Worm (Caenorhabditis elegans) whole organism, L4 larva: ENCODE measurements around the gene F52G3.8.

Experiments
- F37D6.2 ChIP-seq: sonication (generic microtip); optimal IDR thresholded peaks from 2 replicates; lab custom pipeline; 2016; ENCODE audit warnings: mild to moderate bottlenecking, missing genetic modification characterization, missing compliant biosample characterization
- R02D3.7 ChIP-seq: fragments of 150-350 bp; sonication (generic microtip); optimal IDR thresholded peaks from 3 replicates; lab custom pipeline; 2014; ENCODE audit warnings: missing biosample characterization, missing genetic modification characterization
- ZK337.2 ChIP-seq: fragments of 200-800 bp; sonication (Bioruptor generic); IDR thresholded peaks from 2 replicates; pipeline ENCODE4 v1.3.6; 2022; ENCODE audit warnings: missing genetic modification reagents, missing genetic modification characterization, missing compliant biosample characterization
- arid-1 ChIP-seq: fragments of 200-800 bp; sonication (Bioruptor generic); conservative IDR thresholded peaks from 2 replicates; pipeline ENCODE4 v1.3.6; 2022; ENCODE audit warnings: missing genetic modification reagents, missing genetic modification characterization, missing compliant biosample characterization
- ctbp-1 ChIP-seq: fragments of 200-800 bp; sonication (Bioruptor generic); IDR thresholded peaks from 2 replicates; pipeline ENCODE4 v1.3.6; 2022; ENCODE audit warnings: missing genetic modification reagents, missing genetic modification characterization, missing compliant biosample characterization
- daf-16 ChIP-seq, 3 experiments: sonication (generic microtip); optimal IDR thresholded peaks; 2 replicates each; lab custom pipeline; 2016 to 2017; ENCODE audit warnings: missing genetic modification characterization in 3 of 3, missing genetic modification reagents in 3 of 3, mild to moderate bottlenecking in 2 of 3, missing compliant biosample characterization in 2 of 3, missing biosample characterization in 1 of 3, moderate library complexity in 1 of 3
- dmd-9 ChIP-seq: fragments of 200-800 bp; sonication (Bioruptor generic); IDR thresholded peaks from 2 replicates; pipeline ENCODE4 v1.3.6; 2022; ENCODE audit warnings: missing genetic modification reagents, missing genetic modification characterization, missing compliant biosample characterization
- dve-1 ChIP-seq: sonication (generic microtip); optimal IDR thresholded peaks from 2 replicates; lab custom pipeline; 2017; ENCODE audit warnings: antibody characterized with exemption, mild to moderate bottlenecking, missing genetic modification characterization, missing compliant biosample characterization; ENCODE audit not compliant: insufficient read depth
- egl-43 ChIP-seq: fragments of 200-800 bp; sonication (Bioruptor generic); IDR thresholded peaks from 2 replicates; pipeline ENCODE4 v1.3.6; 2022; ENCODE audit warnings: missing genetic modification reagents, missing genetic modification characterization, missing compliant biosample characterization
- hif-1 ChIP-seq, 2 experiments: sonication (generic microtip); optimal IDR thresholded peaks; 2 replicates each; lab custom pipeline; 2016 to 2017; ENCODE audit warnings: missing compliant biosample characterization in 2 of 2, missing genetic modification characterization in 2 of 2, missing genetic modification reagents in 2 of 2, missing genotype in 2 of 2, mild to moderate bottlenecking in 1 of 2
- hlh-11 ChIP-seq: fragments of 200-800 bp; sonication (Bioruptor generic); optimal IDR thresholded peaks from 2 replicates; lab custom pipeline; 2018; ENCODE audit warnings: mild to moderate bottlenecking, missing genetic modification characterization, missing compliant biosample characterization
- hlh-30 ChIP-seq: sonication (generic microtip); optimal IDR thresholded peaks from 2 replicates; lab custom pipeline; 2017; ENCODE audit warnings: antibody characterized with exemption, mild to moderate bottlenecking, missing genetic modification characterization, missing compliant biosample characterization; ENCODE audit not compliant: insufficient read depth
- lim-7 ChIP-seq: fragments of 200-800 bp; sonication (Bioruptor generic); IDR thresholded peaks from 2 replicates; pipeline ENCODE4 v1.3.6; 2022; ENCODE audit warnings: missing genetic modification characterization, missing compliant biosample characterization
- lin-1 ChIP-seq: fragments of 200-800 bp; sonication (Bioruptor generic); IDR thresholded peaks from 2 replicates; pipeline ENCODE4 v1.3.6; 2022; ENCODE audit warnings: missing genetic modification reagents, missing genetic modification characterization, missing compliant biosample characterization
- lin-13 ChIP-seq: fragments of 150-350 bp; optimal IDR thresholded peaks from 2 replicates; lab custom pipeline; 2014; ENCODE audit warnings: missing biosample characterization, missing genetic modification reagents, missing genetic modification characterization
- lsy-2 ChIP-seq, 2 experiments: fragments of 150-350 bp in 1 of 2; sonication (generic microtip) in 1 of 2; optimal IDR thresholded peaks; 2 replicates each; lab custom pipeline; 2014 to 2017; ENCODE audit warnings: missing biosample characterization in 2 of 2, missing genetic modification characterization in 2 of 2
- nhr-237 ChIP-seq: sonication (generic microtip); optimal IDR thresholded peaks from 2 replicates; lab custom pipeline; 2017; ENCODE audit warnings: missing biosample characterization, missing genetic modification characterization
- nhr-28 ChIP-seq: fragments of 150-350 bp; optimal IDR thresholded peaks from 2 replicates; lab custom pipeline; 2014; ENCODE audit warnings: missing biosample characterization, missing genetic modification characterization
- nhr-76 ChIP-seq: fragments of 150-350 bp; optimal IDR thresholded peaks from 2 replicates; lab custom pipeline; 2014; ENCODE audit warnings: missing biosample characterization, missing genetic modification characterization
- php-3 ChIP-seq: fragments of 200-800 bp; sonication (Bioruptor generic); IDR thresholded peaks from 2 replicates; pipeline ENCODE4 v1.3.6; 2022; ENCODE audit warnings: missing genetic modification reagents, missing genetic modification characterization, missing compliant biosample characterization
- pqm-1 ChIP-seq: sonication (generic microtip); optimal IDR thresholded peaks from 2 replicates; lab custom pipeline; 2017; ENCODE audit warnings: missing biosample characterization, missing genetic modification characterization
- set-16 ChIP-seq: fragments of 200-800 bp; sonication (Bioruptor generic); IDR thresholded peaks from 2 replicates; pipeline ENCODE4 v1.3.6; 2022; ENCODE audit warnings: missing genetic modification reagents, missing genetic modification characterization, missing compliant biosample characterization
- unc-130 ChIP-seq: sonication (generic microtip); optimal IDR thresholded peaks from 2 replicates; lab custom pipeline; 2016; ENCODE audit warnings: missing genetic modification reagents, missing genetic modification characterization, missing compliant biosample characterization
- unc-62 ChIP-seq, 3 experiments: fragments of 150-350 bp in 1 of 3; sonication (generic microtip); optimal IDR thresholded peaks in 2 of 3; peaks in 1 of 3; 1 replicate in 1 of 3; 2 replicates in 2 of 3; lab custom pipeline; 2014 to 2017; ENCODE audit warnings: missing biosample characterization in 3 of 3, missing genetic modification characterization in 3 of 3, missing genetic modification reagents in 3 of 3, missing genotype in 1 of 3
- vab-7 ChIP-seq: fragments of 200-800 bp; sonication (Bioruptor generic); IDR thresholded peaks from 2 replicates; pipeline ENCODE4 v1.3.6; 2022; ENCODE audit warnings: missing genetic modification reagents, missing genetic modification characterization, missing compliant biosample characterization
- zip-11 ChIP-seq: fragments of 200-800 bp; sonication (Bioruptor generic); IDR thresholded peaks from 2 replicates; pipeline ENCODE4 v1.3.6; 2022; ENCODE audit warnings: missing genetic modification characterization, missing compliant biosample characterization
- ztf-11 ChIP-seq: fragments of 150-350 bp; optimal IDR thresholded peaks from 2 replicates; lab custom pipeline; 2014; ENCODE audit warnings: missing biosample characterization, missing genetic modification characterization
- ztf-7 ChIP-seq: fragments of 150-350 bp; optimal IDR thresholded peaks from 2 replicates; lab custom pipeline; 2014; ENCODE audit warnings: missing biosample characterization, missing genetic modification characterization

F52G3.8 gene

ce11 chrX:16988367-16988766 is 35.6 kb upstream of the F52G3.8 start:
- TF ChIP-seq unc-62 (GFP tag; optimal IDR thresholded peaks at IDR 0.05 in 1 of 2; lab: Kevin White, UChicago) (peak in 1 of 2 experiments; percentile 48), unc-62 (tag; optimal IDR thresholded peaks at IDR 0.05; lab: Kevin White, UChicago) (no peak), dve-1 (tag; lab: Kevin White, UChicago) (no peak), ztf-11 (tag; lab: Kevin White, UChicago) (no peak), unc-130 (GFP tag; lab: Kevin White, UChicago) (no peak), ztf-7 (tag; lab: Kevin White, UChicago) (no peak), nhr-237 (no peak), nhr-76 (tag; lab: Kevin White, UChicago) (no peak), lin-1 (no peak)

DNA sequence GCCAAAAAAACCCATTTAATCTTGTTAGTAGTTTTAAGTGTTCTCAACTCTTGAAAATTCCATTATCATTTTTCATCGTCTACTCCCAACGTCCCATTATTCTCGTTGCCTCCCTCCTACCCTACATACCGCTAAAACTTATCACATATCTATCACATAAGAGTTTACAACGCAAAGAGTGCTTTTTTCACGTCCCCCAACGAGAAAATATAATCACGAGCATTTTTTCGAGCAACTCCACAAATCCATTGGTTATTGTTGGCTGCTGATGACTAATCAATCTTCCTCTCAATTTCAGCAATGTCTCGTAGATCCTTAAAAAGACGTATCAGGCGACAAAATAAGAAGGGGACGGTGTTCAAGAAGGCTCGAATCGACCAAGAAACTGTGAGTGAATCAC is 25.5 kb upstream of the F52G3.8 start, which contains the start of gene mbl-1:
Gene mbl-1, plus strand, starts transcription at position 301 of the 400 bp plus-strand sequence.
- TF ChIP-seq pqm-1 (tag; lab: Kevin White, UChicago) = no peak
- peak in 1 of 2 experiments; percentile 85 for TF ChIP-seq unc-62 (GFP tag; optimal IDR thresholded peaks at IDR 0.05 in 1 of 2; lab: Kevin White, UChicago)
- TF ChIP-seq unc-62 (tag; optimal IDR thresholded peaks at IDR 0.05; lab: Kevin White, UChicago) = no peak
- TF ChIP-seq set-16 = no peak

DNA sequence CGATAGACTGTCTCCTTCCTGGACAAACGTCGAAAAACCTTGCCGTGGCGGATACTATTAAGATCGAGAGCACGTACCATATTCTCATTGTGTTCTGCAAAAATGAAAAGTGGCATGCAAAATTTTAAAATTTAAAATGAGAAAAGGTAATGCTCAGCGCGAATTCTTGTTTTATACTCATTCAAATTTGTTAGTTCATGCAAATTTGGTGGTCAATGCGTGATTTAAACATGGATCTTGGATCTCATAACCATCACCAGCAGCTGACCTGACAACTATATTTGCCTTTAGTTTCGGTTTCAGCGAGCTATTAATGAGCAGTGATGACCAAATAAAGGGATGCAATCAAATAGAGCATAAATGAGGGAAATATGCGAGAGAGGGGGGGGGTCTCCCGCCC is 23.3 kb upstream of the F52G3.8 start, which contains the start of gene F52G3.5:
Gene F52G3.5, minus strand, starts transcription at position 101 of the 400 bp plus-strand sequence.
- TF ChIP-seq lim-7 (GFP tag; lab: Robert Waterston, UW) = no peak
- TF ChIP-seq hif-1 (tag; optimal IDR thresholded peaks at IDR 0.05; lab: Kevin White, UChicago) = no peak
- TF ChIP-seq lsy-2 (tag; optimal IDR thresholded peaks at IDR 0.05; lab: Kevin White, UChicago) = no peak
- no peak for TF ChIP-seq F37D6.2 (tag; lab: Kevin White, UChicago)

DNA sequence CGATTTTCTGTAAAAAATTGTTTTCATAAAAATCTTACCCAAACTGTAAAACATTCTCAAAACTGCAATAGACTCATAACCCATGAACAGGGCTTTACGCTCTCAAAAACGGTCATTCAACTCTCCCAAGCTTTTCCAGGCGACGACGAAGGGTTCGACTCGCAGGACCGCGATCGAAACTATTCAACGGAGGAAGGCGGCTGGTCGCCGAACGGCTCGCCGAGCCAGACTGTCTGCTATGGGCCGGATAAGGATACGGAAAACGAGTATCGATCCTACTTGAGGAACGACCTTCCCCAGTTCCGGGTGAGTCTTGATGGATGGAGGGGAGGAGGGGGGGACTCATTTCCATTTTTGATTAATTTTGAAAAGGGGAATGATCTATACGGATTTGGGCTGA is 15.1 kb upstream of the F52G3.8 start:
- TF ChIP-seq set-16 (peak; percentile 67), zip-11 (GFP tag; lab: Robert Waterston, UW) (no peak), R02D3.7 (tag; lab: Kevin White, UChicago) (no peak), hlh-30 (tag; lab: Kevin White, UChicago) (no peak)

- TF ChIP-seq egl-43 (peak; percentile 68; the same call in 1 of the 2 replicates), lin-13 (GFP tag; lab: Kevin White, UChicago) (no peak), set-16 (peak; percentile 83)
These were observed 13.1 kb upstream of the F52G3.8 start for ce11 chrX:16965888-16966287.

ce11 chrX:16963519-16963971 is 10.8 kb upstream of the F52G3.8 start, which contains the start of the genes F52G3.1 and F52G3.7:
Gene F52G3.1 (plus strand): TSS chrX:16963871.
Gene F52G3.7 (plus strand): TSS chrX:16963921.
- TF ChIP-seq php-3 (GFP tag; lab: Robert Waterston, UW) = 0 out of 2 replicates have a peak, but pooled peaks have one; percentile 42
- TF ChIP-seq nhr-28 = peak; percentile 32
- TF ChIP-seq vab-7 (GFP tag; lab: Robert Waterston, UW) = no peak
- TF ChIP-seq hlh-30 (tag; lab: Kevin White, UChicago) = peak; percentile 16
- peak; percentile 40 for TF ChIP-seq hlh-11
- no peak for TF ChIP-seq arid-1 (GFP tag; lab: Robert Waterston, UW)
- peak; percentile 23 for TF ChIP-seq dve-1 (tag; lab: Kevin White, UChicago)
- peak; percentile 70 for TF ChIP-seq pqm-1 (tag; lab: Kevin White, UChicago)
- TF ChIP-seq daf-16 (GFP tag; optimal IDR thresholded peaks at IDR 0.05; lab: Kevin White, UChicago) = no peak
- TF ChIP-seq daf-16 (tag; optimal IDR thresholded peaks at IDR 0.05; lab: Kevin White, UChicago) = peak; percentile 47
- TF ChIP-seq lin-1 = no peak

DNA sequence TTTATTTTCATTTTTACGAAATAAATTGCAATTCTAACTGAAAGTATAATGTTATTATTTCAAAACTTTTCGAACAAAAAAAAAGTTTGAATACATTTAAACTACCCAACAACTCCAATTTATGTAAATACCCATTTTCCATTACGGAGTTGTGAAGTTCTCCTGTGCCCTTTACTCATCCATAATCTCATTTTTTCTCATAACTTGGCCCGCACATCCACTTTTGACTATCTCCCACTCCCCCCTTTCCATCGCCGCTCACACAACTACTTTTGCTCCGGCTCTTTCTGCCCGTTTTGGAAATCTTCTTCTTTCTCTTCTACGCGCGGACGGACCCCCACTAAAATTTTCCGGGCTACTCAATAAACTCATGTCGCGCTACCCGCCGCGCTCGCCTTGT is 9.9 kb upstream of the F52G3.8 start:
- TF ChIP-seq ctbp-1 (GFP tag; lab: Robert Waterston, UW) = 0 out of 2 replicates have a peak, but pooled peaks have one; percentile 25
- no peak for TF ChIP-seq ZK337.2
- TF ChIP-seq dmd-9 (GFP tag; lab: Robert Waterston, UW) = no peak
